Fruit fly (Drosophila melanogaster): ENCODE results near the gene CycJ.

CycJ gene

dm6 chr3L:3515280-3516020, 49.2 kb downstream of the CycJ start, which contains the start of gene Eip63E (continued):
- TF ChIP-seq ac (GFP tag; optimal IDR thresholded peaks at IDR 0.05): no peak
- no peak for TF ChIP-seq exex (tag; optimal IDR thresholded peaks at IDR 0.05)
- TF ChIP-seq D19A (tag; optimal IDR thresholded peaks at IDR 0.05): no peak
- peak; percentile 11; the same call in 1 of the 2 replicates for TF ChIP-seq ranshi (GFP tag; IDR thresholded peaks at IDR 0.05)
- no peak for TF ChIP-seq CG1792 (GFP tag; optimal IDR thresholded peaks at IDR 0.05)
- no peak for TF ChIP-seq CG11723 (GFP tag; optimal IDR thresholded peaks at IDR 0.05)
- no peak for TF ChIP-seq CG16779 (GFP tag; IDR thresholded peaks at IDR 0.05)
- no peak for TF ChIP-seq Blimp-1 (GFP tag; optimal IDR thresholded peaks at IDR 0.05)
- peak; percentile 8 for TF ChIP-seq CG7987 (GFP tag; optimal IDR thresholded peaks at IDR 0.05)
- no peak for TF ChIP-seq CG15073 (GFP tag; optimal IDR thresholded peaks at IDR 0.05)
- TF ChIP-seq br (optimal IDR thresholded peaks at IDR 0.05): no peak
- TF ChIP-seq CG12391 (tag; optimal IDR thresholded peaks at IDR 0.05): no peak
- TF ChIP-seq CG1233 (GFP tag; optimal IDR thresholded peaks at IDR 0.05): no peak
- TF ChIP-seq croc (GFP tag; conservative IDR thresholded peaks at IDR 0.05): no peak
- no peak for TF ChIP-seq cad (GFP tag; optimal IDR thresholded peaks at IDR 0.05)
- no peak for TF ChIP-seq CG14050 (GFP tag; IDR thresholded peaks at IDR 0.05)
- TF ChIP-seq CG13287 (GFP tag; IDR thresholded peaks at IDR 0.05; ENCODE audit: partially characterized antibody): peak; percentile 52; the same call in 1 of the 2 replicates
- TF ChIP-seq sqz (GFP tag; optimal IDR thresholded peaks at IDR 0.05): no peak
- TF ChIP-seq Dbx (GFP tag; IDR thresholded peaks at IDR 0.05): no peak; the same call in 2 of the 3 replicates
- TF ChIP-seq CG2129 (GFP tag; IDR thresholded peaks at IDR 0.05; ENCODE audit: partially characterized antibody): no peak
- TF ChIP-seq CG6813 (GFP tag; optimal IDR thresholded peaks at IDR 0.05): no peak
- TF ChIP-seq CG6175 (GFP tag; IDR thresholded peaks at IDR 0.05): no peak
- no peak for TF ChIP-seq CG12155 (GFP tag; optimal IDR thresholded peaks at IDR 0.05)
- TF ChIP-seq tap (tag; optimal IDR thresholded peaks at IDR 0.05): no peak
- TF ChIP-seq BEAF-32 (GFP tag; optimal IDR thresholded peaks at IDR 0.05): peak; percentile 28
- TF ChIP-seq BtbVII (GFP tag; optimal IDR thresholded peaks at IDR 0.05): peak; percentile 3
- TF ChIP-seq CG16863 (GFP tag; optimal IDR thresholded peaks at IDR 0.05): no peak
- no peak for TF ChIP-seq CG2202 (tag; optimal IDR thresholded peaks at IDR 0.05)
- TF ChIP-seq bbx (GFP tag; IDR thresholded peaks at IDR 0.05; ENCODE audit: partially characterized antibody): peak; percentile 52
- TF ChIP-seq CG12942 (GFP tag; optimal IDR thresholded peaks at IDR 0.05): no peak
- no peak for TF ChIP-seq Hr39 (optimal IDR thresholded peaks at IDR 0.05)
- TF ChIP-seq CG18476 (GFP tag; optimal IDR thresholded peaks at IDR 0.05): no peak
- no peak for TF ChIP-seq HLH4C (GFP tag; IDR thresholded peaks at IDR 0.05; ENCODE audit: partially characterized antibody)
- TF ChIP-seq Meics (GFP tag; optimal IDR thresholded peaks at IDR 0.05): peak; percentile 17
- no peak for TF ChIP-seq ase (GFP tag; IDR thresholded peaks at IDR 0.05)
- no peak for TF ChIP-seq dati (GFP tag; IDR thresholded peaks at IDR 0.05)
- no peak for TF ChIP-seq gcm2 (GFP tag; optimal IDR thresholded peaks at IDR 0.05)
- TF ChIP-seq CG31365 (tag; optimal IDR thresholded peaks at IDR 0.05): no peak
- peak; percentile 67 for TF ChIP-seq sna (GFP tag; IDR thresholded peaks at IDR 0.05; ENCODE audit: partially characterized antibody)
- TF ChIP-seq CG12236 (GFP tag; optimal IDR thresholded peaks at IDR 0.05): no peak
- TF ChIP-seq emc (GFP tag; optimal IDR thresholded peaks at IDR 0.05): no peak
- TF ChIP-seq CG1832 (GFP tag; optimal IDR thresholded peaks at IDR 0.05): no peak
- TF ChIP-seq MBD-R2 (GFP tag; IDR thresholded peaks at IDR 0.05): peak; percentile 70
- TF ChIP-seq CG8089 (GFP tag; optimal IDR thresholded peaks at IDR 0.05): no peak
- no peak for TF ChIP-seq lola (GFP tag; optimal IDR thresholded peaks at IDR 0.05)
- TF ChIP-seq CG30020 (tag; optimal IDR thresholded peaks at IDR 0.05): no peak
- TF ChIP-seq NC2α (GFP tag; optimal IDR thresholded peaks at IDR 0.05): no peak
- no peak for TF ChIP-seq Sry-β (GFP tag; optimal IDR thresholded peaks at IDR 0.05)
- TF ChIP-seq CG11504 (tag; optimal IDR thresholded peaks at IDR 0.05): peak; percentile 70
- no peak for TF ChIP-seq cas (GFP tag; IDR thresholded peaks at IDR 0.05)
